Worm (Caenorhabditis elegans) whole organism, L3 larva: ENCODE data around the gene sec-16A.2.

Source experiments
- R02D3.7 ChIP-seq: fragments of 150-350 bp; optimal IDR thresholded peaks from 2 replicates; lab custom pipeline; 2014; ENCODE audit warnings: missing biosample characterization, missing genetic modification characterization
- aly-2 ChIP-seq: fragments of 150-350 bp; optimal IDR thresholded peaks from 2 replicates; lab custom pipeline; 2014; ENCODE audit warnings: missing biosample characterization, missing genetic modification characterization
- ama-1 ChIP-seq: fragments of 150-350 bp; optimal IDR thresholded peaks from 2 replicates; lab custom pipeline; 2018

ce11 chrX:8302803-8303202 lies 15.8 kb downstream of the sec-16A.2 start:
- TF ChIP-seq R02D3.7 (tag; lab: Kevin White, UChicago) (no peak), aly-2 (no peak), ama-1 (lab: Kevin White, UChicago) (no peak)
